Fruit fly (Drosophila melanogaster): ENCODE results near the gene CG8564.

Gene CG8564

DNA sequence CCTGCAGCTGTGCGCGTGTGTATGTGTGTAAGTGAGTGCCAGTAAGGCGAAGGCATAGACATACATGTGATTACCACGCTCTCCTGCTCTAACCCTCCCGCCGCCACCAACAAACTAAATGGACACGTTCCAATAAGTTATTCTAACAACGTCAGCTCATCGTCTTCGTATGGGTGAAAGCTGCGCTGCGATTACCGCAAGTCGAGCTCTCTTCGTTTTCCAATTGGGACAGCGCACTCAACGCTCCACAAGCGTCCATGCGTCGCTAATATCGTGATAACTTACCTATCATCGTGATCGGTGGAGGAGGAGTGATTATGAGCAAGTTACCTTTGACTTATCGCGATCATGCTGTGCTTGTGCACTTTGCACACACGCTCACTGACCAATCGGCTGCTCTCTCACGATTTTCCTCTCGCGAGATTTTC, 26.6 kb downstream of the CG8564 start (continued):
- TF ChIP-seq Ets96B (tag; optimal IDR thresholded peaks at IDR 0.05) (no peak), fd59A (GFP tag; optimal IDR thresholded peaks at IDR 0.05) (no peak), esn (GFP tag; optimal IDR thresholded peaks at IDR 0.05) (no peak), Met (GFP tag; optimal IDR thresholded peaks at IDR 0.05) (no peak), Eip78C (GFP tag) (peak; percentile 60), CG32006 (GFP tag; optimal IDR thresholded peaks at IDR 0.05) (peak; percentile 18), Eip75B (GFP tag; optimal IDR thresholded peaks at IDR 0.05) (no peak), Blimp-1 (GFP tag; optimal IDR thresholded peaks at IDR 0.05) (no peak), CG8119 (GFP tag; IDR thresholded peaks at IDR 0.05) (peak; percentile 64; the same call in 2 of the 3 replicates), Hr4 (GFP tag; optimal IDR thresholded peaks at IDR 0.05) (peak; percentile 50), CG31627 (GFP tag; optimal IDR thresholded peaks at IDR 0.05) (no peak), spab (GFP tag; optimal IDR thresholded peaks at IDR 0.05) (peak; percentile 28), CG9139 (GFP tag; optimal IDR thresholded peaks at IDR 0.05) (peak; percentile 51), topi (GFP tag; optimal IDR thresholded peaks at IDR 0.05) (peak; percentile 23), vri (GFP tag; optimal IDR thresholded peaks at IDR 0.05) (no peak), Sox102F (GFP tag; optimal IDR thresholded peaks at IDR 0.05) (no peak), CG11294 (GFP tag; IDR thresholded peaks at IDR 0.05) (no peak), acj6 (GFP tag; optimal IDR thresholded peaks at IDR 0.05) (no peak), CG6276 (GFP tag; optimal IDR thresholded peaks at IDR 0.05) (peak; percentile 62), CG3919 (GFP tag; optimal IDR thresholded peaks at IDR 0.05) (no peak), CG11762 (GFP tag; optimal IDR thresholded peaks at IDR 0.05; ENCODE audit: insufficient read depth) (no peak), pdm3 (GFP tag; optimal IDR thresholded peaks at IDR 0.05) (no peak), net (GFP tag; optimal IDR thresholded peaks at IDR 0.05) (peak; percentile 35), OdsH (GFP tag; optimal IDR thresholded peaks at IDR 0.05) (no peak), CG16779 (tag; optimal IDR thresholded peaks at IDR 0.05) (peak; percentile 52), Eip93F (GFP tag; optimal IDR thresholded peaks at IDR 0.05) (no peak), Ets21C (GFP tag; optimal IDR thresholded peaks at IDR 0.05) (no peak), dsx (GFP tag; optimal IDR thresholded peaks at IDR 0.05; ENCODE audit: poor library complexity, severe bottlenecking) (no peak), CG11902 (GFP tag; optimal IDR thresholded peaks at IDR 0.05) (no peak), CG6163 (GFP tag; IDR thresholded peaks at IDR 0.05) (no peak; the same call in 1 of the 3 replicates), CG6808 (GFP tag; optimal IDR thresholded peaks at IDR 0.05) (peak; percentile 82), cyc (GFP tag; optimal IDR thresholded peaks at IDR 0.05) (no peak), salr (GFP tag; optimal IDR thresholded peaks at IDR 0.05) (no peak), fkh (GFP tag; optimal IDR thresholded peaks at IDR 0.05) (no peak), CG15336 (GFP tag; IDR thresholded peaks at IDR 0.05) (peak; percentile 68), CG4318 (GFP tag; optimal IDR thresholded peaks at IDR 0.05) (no peak), ss (GFP tag; optimal IDR thresholded peaks at IDR 0.05) (peak; percentile 23 to 47), CG10631 (GFP tag; optimal IDR thresholded peaks at IDR 0.05) (no peak), Smox (GFP tag; optimal IDR thresholded peaks at IDR 0.05) (no peak)

DNA sequence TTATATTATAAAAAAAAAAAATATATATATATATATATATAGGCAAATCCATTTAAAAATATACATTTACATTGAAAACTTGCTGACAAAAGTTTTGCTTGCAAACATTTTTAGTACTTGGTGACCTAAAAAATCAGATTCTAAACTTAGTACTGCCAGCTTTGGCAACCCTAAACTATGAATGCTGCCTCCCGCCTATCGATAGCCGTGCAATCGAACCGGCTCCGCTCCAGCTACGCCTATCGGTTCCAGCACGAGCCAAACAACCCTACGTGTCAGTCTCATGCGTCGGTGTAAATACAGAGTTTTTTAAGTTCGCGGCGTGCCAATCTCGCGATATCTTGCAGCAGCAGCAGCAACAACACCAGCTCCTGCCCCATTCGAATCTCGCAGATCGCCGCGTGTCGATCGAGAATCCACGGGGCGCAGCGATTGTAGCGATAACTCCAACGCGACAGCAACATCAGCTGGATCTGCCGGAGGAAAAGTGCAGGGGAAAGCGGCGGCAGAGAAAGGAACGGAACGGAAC, 27.3 kb downstream of the CG8564 start, which contains the start of gene Sec63:
Gene Sec63 (plus strand): TSS at position 238 of the 529 bp plus-strand sequence.
- TF ChIP-seq Blimp-1 (GFP tag; optimal IDR thresholded peaks at IDR 0.05) = no peak
- peak; percentile 24 for TF ChIP-seq vri (GFP tag; optimal IDR thresholded peaks at IDR 0.05)
- TF ChIP-seq CG16779 (tag; optimal IDR thresholded peaks at IDR 0.05) = no peak
- no peak for TF ChIP-seq Lpt (GFP tag; optimal IDR thresholded peaks at IDR 0.05)
- peak; percentile 56 for TF ChIP-seq CG8632 (GFP tag; optimal IDR thresholded peaks at IDR 0.05)
- TF ChIP-seq Hr39 (GFP tag; optimal IDR thresholded peaks at IDR 0.05) = peak; percentile 39
- peak; percentile 17 for TF ChIP-seq CG6808 (GFP tag; optimal IDR thresholded peaks at IDR 0.05)
- TF ChIP-seq CG8319 (GFP tag; optimal IDR thresholded peaks at IDR 0.05) = peak; percentile 96
- TF ChIP-seq acj6 (GFP tag; optimal IDR thresholded peaks at IDR 0.05) = peak; percentile 52
- peak; percentile 38 for TF ChIP-seq CG3032 (tag; optimal IDR thresholded peaks at IDR 0.05)
- TF ChIP-seq achi (GFP tag; optimal IDR thresholded peaks at IDR 0.05) = peak; percentile 49
- TF ChIP-seq Met (GFP tag; optimal IDR thresholded peaks at IDR 0.05) = no peak
- TF ChIP-seq Eip93F (GFP tag; optimal IDR thresholded peaks at IDR 0.05) = peak; percentile 55
- peak; percentile 34 for TF ChIP-seq CG31627 (GFP tag; optimal IDR thresholded peaks at IDR 0.05)
- TF ChIP-seq Sox14 (GFP tag; optimal IDR thresholded peaks at IDR 0.05) = peak; percentile 20
- peak; percentile 2 for TF ChIP-seq CG11902 (GFP tag; optimal IDR thresholded peaks at IDR 0.05)
- no peak for TF ChIP-seq CG9139 (GFP tag; optimal IDR thresholded peaks at IDR 0.05)
- no peak for TF ChIP-seq Sox102F (GFP tag; optimal IDR thresholded peaks at IDR 0.05)
- peak; percentile 16 for TF ChIP-seq esn (GFP tag; optimal IDR thresholded peaks at IDR 0.05)
- peak; percentile 51; the same call in 2 of the 3 replicates for TF ChIP-seq eg (GFP tag; IDR thresholded peaks at IDR 0.05)
- no peak for TF ChIP-seq spab (GFP tag; optimal IDR thresholded peaks at IDR 0.05)
- no peak for TF ChIP-seq dsx (GFP tag; optimal IDR thresholded peaks at IDR 0.05; ENCODE audit: poor library complexity, severe bottlenecking)
- TF ChIP-seq CG34406 (GFP tag; optimal IDR thresholded peaks at IDR 0.05) = peak; percentile 38
- TF ChIP-seq OdsH (GFP tag; optimal IDR thresholded peaks at IDR 0.05) = peak; percentile 50
- TF ChIP-seq Hr4 (GFP tag; optimal IDR thresholded peaks at IDR 0.05) = no peak
- no peak for TF ChIP-seq Ets21C (GFP tag; optimal IDR thresholded peaks at IDR 0.05)
- TF ChIP-seq pdm3 (GFP tag; optimal IDR thresholded peaks at IDR 0.05) = no peak
- no peak for TF ChIP-seq CG11294 (GFP tag; IDR thresholded peaks at IDR 0.05)
